Worm (Caenorhabditis elegans) whole organism, young adult: Measurements from ENCODE around the gene eat-2.

Experiments
- B0019.2 ChIP-seq: fragments of 200-800 bp; sonication (Bioruptor generic); conservative IDR thresholded peaks from 2 replicates; pipeline ENCODE4 v1.3.6; 2022; ENCODE audit warnings: missing genetic modification reagents, missing genetic modification characterization, missing compliant biosample characterization
- B0035.1 ChIP-seq: sonication (generic microtip); optimal IDR thresholded peaks from 2 replicates; lab custom pipeline; 2016; ENCODE audit warnings: missing genetic modification characterization, mild to moderate bottlenecking, missing compliant biosample characterization, missing genotype, missing genetic modification reagents
- C06A6.2 ChIP-seq: fragments of 200-800 bp; sonication (Bioruptor generic); conservative IDR thresholded peaks from 2 replicates; pipeline ENCODE4 v1.3.6; 2022; ENCODE audit warnings: missing genetic modification characterization, missing compliant biosample characterization
- F10E7.11 ChIP-seq: sonication (generic microtip); optimal IDR thresholded peaks from 2 replicates; lab custom pipeline; 2017; ENCODE audit warnings: mild to moderate bottlenecking, missing genetic modification characterization, moderate library complexity, missing compliant biosample characterization
- F33H1.4 ChIP-seq: fragments of 200-800 bp; sonication (Bioruptor generic); IDR thresholded peaks from 2 replicates; pipeline ENCODE4 v1.3.6; 2022; ENCODE audit warnings: missing genetic modification reagents, missing genetic modification characterization, missing compliant biosample characterization
- F57C9.4 ChIP-seq: sonication (generic microtip); optimal IDR thresholded peaks from 2 replicates; lab custom pipeline; 2017; ENCODE audit warnings: mild to moderate bottlenecking, missing genetic modification characterization, missing compliant biosample characterization
- T07F8.4 ChIP-seq: sonication (generic microtip); optimal IDR thresholded peaks from 2 replicates; lab custom pipeline; 2016; ENCODE audit warnings: mild to moderate bottlenecking, missing genetic modification characterization, moderate library complexity, missing compliant biosample characterization
- T26A5.8 ChIP-seq: sonication (generic microtip); optimal IDR thresholded peaks from 2 replicates; lab custom pipeline; 2016; ENCODE audit warnings: missing genetic modification characterization, missing compliant biosample characterization
- Y53F4B.3 ChIP-seq: fragments of 200-800 bp; sonication (Bioruptor generic); IDR thresholded peaks from 2 replicates; pipeline ENCODE4 v1.3.6; 2022; ENCODE audit warnings: missing genetic modification reagents, missing genetic modification characterization, missing compliant biosample characterization
- Y53G8AR.9 ChIP-seq: fragments of 200-800 bp; sonication (Bioruptor generic); conservative IDR thresholded peaks from 2 replicates; pipeline ENCODE4 v1.3.6; 2022; ENCODE audit warnings: missing genetic modification reagents, missing genetic modification characterization, missing compliant biosample characterization
- Y79H2A.3 ChIP-seq: fragments of 200-800 bp; sonication (Bioruptor generic); conservative IDR thresholded peaks from 2 replicates; pipeline ENCODE4 v1.3.6; 2022; ENCODE audit warnings: missing genetic modification reagents, missing genetic modification characterization, missing compliant biosample characterization
- akir-1 ChIP-seq: fragments of 200-800 bp; sonication (Bioruptor generic); optimal IDR thresholded peaks from 2 replicates; lab custom pipeline; 2018; ENCODE audit warnings: mild to moderate bottlenecking, missing genetic modification characterization, moderate library complexity, missing compliant biosample characterization
- ama-1 ChIP-seq, 3 experiments: fragments of 150-350 bp in 1 of 3; sonication (generic microtip) in 2 of 3; optimal IDR thresholded peaks; 2 replicates each; lab custom pipeline; 2014 to 2018; ENCODE audit warnings: missing biosample characterization in 2 of 3, missing genetic modification characterization in 2 of 3, missing genetic modification reagents in 2 of 3
- aptf-2 ChIP-seq: fragments of 200-800 bp; sonication (Bioruptor generic); conservative IDR thresholded peaks from 2 replicates; pipeline ENCODE4 v1.3.6; 2022; ENCODE audit warnings: missing genetic modification reagents, missing genetic modification characterization, missing compliant biosample characterization
- aptf-3 ChIP-seq: fragments of 200-800 bp; sonication (Bioruptor generic); IDR thresholded peaks from 2 replicates; pipeline ENCODE4 v1.3.6; 2022; ENCODE audit warnings: missing genetic modification characterization, missing compliant biosample characterization
- athp-1 ChIP-seq: sonication (generic microtip); optimal IDR thresholded peaks from 2 replicates; lab custom pipeline; 2017; ENCODE audit warnings: mild to moderate bottlenecking, missing genetic modification characterization, missing compliant biosample characterization
- ceh-100 ChIP-seq: fragments of 200-800 bp; sonication (Bioruptor generic); IDR thresholded peaks from 2 replicates; pipeline ENCODE4 v1.3.6; 2022; ENCODE audit warnings: missing genetic modification reagents, missing genetic modification characterization, missing compliant biosample characterization
- ceh-58 ChIP-seq: fragments of 200-800 bp; sonication (Bioruptor generic); IDR thresholded peaks from 2 replicates; pipeline ENCODE4 v1.3.6; 2022; ENCODE audit warnings: missing genetic modification characterization, missing compliant biosample characterization
- dpl-1 ChIP-seq: fragments of 150-350 bp; optimal IDR thresholded peaks from 2 replicates; lab custom pipeline; 2014; ENCODE audit warnings: missing biosample characterization, missing genetic modification reagents, missing genetic modification characterization
- egl-18 ChIP-seq: fragments of 200-800 bp; sonication (Bioruptor generic); IDR thresholded peaks from 2 replicates; pipeline ENCODE4 v1.3.6; 2022; ENCODE audit warnings: missing genetic modification reagents, missing genetic modification characterization, missing compliant biosample characterization
- gei-17 ChIP-seq: fragments of 200-800 bp; sonication (Bioruptor generic); optimal IDR thresholded peaks from 2 replicates; lab custom pipeline; 2018; ENCODE audit warnings: mild to moderate bottlenecking, missing genetic modification characterization, missing compliant biosample characterization
- hsf-1 ChIP-seq: fragments of 200-800 bp; sonication (Bioruptor generic); IDR thresholded peaks from 2 replicates; pipeline ENCODE4 v1.3.6; 2022; ENCODE audit warnings: missing genetic modification reagents, missing genetic modification characterization, missing compliant biosample characterization
- lag-1 ChIP-seq: fragments of 200-800 bp; sonication (Bioruptor generic); IDR thresholded peaks from 2 replicates; pipeline ENCODE4 v1.3.6; 2022; ENCODE audit warnings: missing genetic modification reagents, missing genetic modification characterization, missing compliant biosample characterization
- let-526 ChIP-seq: fragments of 200-800 bp; sonication (Bioruptor generic); IDR thresholded peaks from 2 replicates; pipeline ENCODE4 v1.3.6; 2022; ENCODE audit warnings: missing genetic modification reagents, missing genetic modification characterization, missing compliant biosample characterization
- lin-40 ChIP-seq: sonication (generic microtip); optimal IDR thresholded peaks from 2 replicates; lab custom pipeline; 2016; ENCODE audit warnings: missing genetic modification characterization, mild to moderate bottlenecking, missing compliant biosample characterization, missing genotype, missing genetic modification reagents
- lin-54 ChIP-seq: fragments of 200-800 bp; sonication (Bioruptor generic); optimal IDR thresholded peaks from 2 replicates; lab custom pipeline; 2018; ENCODE audit warnings: mild to moderate bottlenecking, missing genetic modification characterization, missing compliant biosample characterization
- lir-1 ChIP-seq: fragments of 200-800 bp; sonication (Bioruptor generic); conservative IDR thresholded peaks from 2 replicates; pipeline ENCODE4 v1.3.6; 2022; ENCODE audit warnings: missing genetic modification reagents, missing genetic modification characterization, missing compliant biosample characterization
- madf-10 ChIP-seq: sonication (generic microtip); optimal IDR thresholded peaks from 2 replicates; lab custom pipeline; 2016; ENCODE audit warnings: mild to moderate bottlenecking, missing genetic modification characterization, missing compliant biosample characterization
- madf-8 ChIP-seq: fragments of 200-800 bp; sonication (Bioruptor generic); conservative IDR thresholded peaks from 2 replicates; pipeline ENCODE4 v1.3.6; 2022; ENCODE audit warnings: missing genetic modification reagents, missing genetic modification characterization, missing compliant biosample characterization
- mel-28 ChIP-seq: sonication (generic microtip); optimal IDR thresholded peaks from 2 replicates; lab custom pipeline; 2016; ENCODE audit warnings: borderline replicate concordance, mild to moderate bottlenecking, missing genetic modification characterization, missing compliant biosample characterization
- mxl-1 ChIP-seq: sonication (generic microtip); optimal IDR thresholded peaks from 2 replicates; lab custom pipeline; 2016; ENCODE audit warnings: missing genetic modification characterization, missing compliant biosample characterization
- nhr-120 ChIP-seq: fragments of 200-800 bp; sonication (Bioruptor generic); IDR thresholded peaks from 2 replicates; pipeline ENCODE4 v1.3.6; 2022; ENCODE audit warnings: missing genetic modification characterization, missing compliant biosample characterization
- nhr-179 ChIP-seq: sonication (generic microtip); optimal IDR thresholded peaks from 2 replicates; lab custom pipeline; 2016; ENCODE audit warnings: mild to moderate bottlenecking, missing genetic modification characterization, missing compliant biosample characterization
- nhr-27 ChIP-seq: fragments of 200-800 bp; sonication (Bioruptor generic); optimal IDR thresholded peaks from 2 replicates; lab custom pipeline; 2018; ENCODE audit warnings: mild to moderate bottlenecking, missing genetic modification characterization, moderate library complexity, missing compliant biosample characterization
- nhr-80 ChIP-seq: sonication (generic microtip); optimal IDR thresholded peaks from 2 replicates; lab custom pipeline; 2016; ENCODE audit warnings: missing genetic modification characterization, missing compliant biosample characterization
- nhr-90 ChIP-seq: sonication (generic microtip); optimal IDR thresholded peaks from 2 replicates; lab custom pipeline; 2016; ENCODE audit warnings: missing genotype, mild to moderate bottlenecking, missing genetic modification characterization, missing compliant biosample characterization
- rec-8 ChIP-seq, 2 experiments: sonication (generic microtip); optimal IDR thresholded peaks; 2 replicates each; lab custom pipeline; 2016; ENCODE audit warnings: mild to moderate bottlenecking in 2 of 2, missing genetic modification characterization in 2 of 2, missing genetic modification reagents in 2 of 2, missing genotype in 2 of 2, missing biosample characterization in 1 of 2, missing compliant biosample characterization in 1 of 2, moderate library complexity in 1 of 2
- sea-2 ChIP-seq: fragments of 200-800 bp; sonication (Bioruptor generic); IDR thresholded peaks from 2 replicates; pipeline ENCODE4 v1.3.6; 2022; ENCODE audit warnings: missing genetic modification characterization, missing compliant biosample characterization
- snpc-1.1 ChIP-seq: sonication (generic microtip); optimal IDR thresholded peaks from 2 replicates; lab custom pipeline; 2017; ENCODE audit warnings: missing genetic modification characterization, mild to moderate bottlenecking, missing compliant biosample characterization, antibody characterized with exemption, moderate library complexity, missing genotype, missing genetic modification reagents; ENCODE audit not compliant: insufficient read depth
- snpc-1.3 ChIP-seq: sonication (generic microtip); optimal IDR thresholded peaks from 2 replicates; lab custom pipeline; 2017; ENCODE audit warnings: missing genetic modification characterization, mild to moderate bottlenecking, missing compliant biosample characterization, antibody characterized with exemption, moderate library complexity, missing genotype, missing genetic modification reagents; ENCODE audit not compliant: insufficient read depth
- snpc-4 ChIP-seq, 5 experiments: fragments of 150-350 bp in 1 of 5; sonication (generic microtip) in 4 of 5; optimal IDR thresholded peaks; 2 replicates each; lab custom pipeline; 2014 to 2018; ENCODE audit warnings: missing genetic modification characterization in 5 of 5, missing biosample characterization in 3 of 5, antibody characterized with exemption in 2 of 5, mild to moderate bottlenecking in 2 of 5, missing compliant biosample characterization in 2 of 5, missing genotype in 2 of 5, moderate library complexity in 2 of 5, missing genetic modification reagents in 1 of 5
- tbx-9 ChIP-seq: sonication (generic microtip); optimal IDR thresholded peaks from 2 replicates; lab custom pipeline; 2016; ENCODE audit warnings: borderline replicate concordance, missing genetic modification characterization, inconsistent platforms, missing compliant biosample characterization
- tlf-1 ChIP-seq: fragments of 200-800 bp; sonication (Bioruptor generic); optimal IDR thresholded peaks from 2 replicates; lab custom pipeline; 2018; ENCODE audit warnings: mild to moderate bottlenecking, missing genetic modification characterization, missing compliant biosample characterization

Gene eat-2

DNA sequence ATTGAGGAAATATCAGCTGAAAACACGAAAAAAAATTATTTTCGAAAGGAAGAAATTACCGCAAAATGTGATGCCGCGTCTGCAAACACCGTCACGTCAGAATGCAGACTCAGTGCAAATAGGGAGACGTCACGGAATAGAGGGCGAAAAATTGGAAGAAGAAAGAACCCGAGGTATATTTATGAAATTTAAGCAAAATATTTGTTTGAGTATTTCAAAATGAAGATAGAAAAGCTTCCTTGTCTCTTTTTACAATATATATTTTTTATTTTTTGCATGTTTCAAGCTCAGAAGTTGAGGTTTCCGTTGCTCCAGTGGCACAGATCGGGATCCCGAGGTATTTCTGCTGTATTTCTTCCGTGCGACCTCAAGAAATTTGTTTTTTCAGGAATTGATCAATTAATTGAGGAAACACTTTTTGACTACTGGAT is 27.6 kb downstream of the eat-2 start, which contains the start of gene W03H9.2 (continued):
- peak in 1 of 2 experiments; percentile 39 for TF ChIP-seq rec-8 (tag; optimal IDR thresholded peaks at IDR 0.05; lab: Kevin White, UChicago)
- TF ChIP-seq ama-1 (optimal IDR thresholded peaks at IDR 0.05; lab: Kevin White, UChicago): no peak
- no peak for TF ChIP-seq ama-1 (GFP tag; optimal IDR thresholded peaks at IDR 0.05; lab: Kevin White, UChicago)
- TF ChIP-seq aptf-2 (GFP tag; lab: Robert Waterston, UW): no peak; the same call in 1 of the 2 replicates
- TF ChIP-seq let-526: 0 out of 2 replicates have a peak, but pooled peaks have one; percentile 10
- peak; percentile 19 for TF ChIP-seq lin-54 (GFP tag; lab: Kevin White, UChicago)
- TF ChIP-seq nhr-120: no peak
- no peak for TF ChIP-seq athp-1
- TF ChIP-seq snpc-1.3 (tag; lab: Kevin White, UChicago): no peak
- TF ChIP-seq T07F8.4 (tag; lab: Kevin White, UChicago): no peak
- TF ChIP-seq nhr-179 (tag; lab: Kevin White, UChicago): no peak
- no peak for TF ChIP-seq F10E7.11 (tag; lab: Kevin White, UChicago)
- TF ChIP-seq ceh-100 (GFP tag; lab: Robert Waterston, UW): peak; percentile 96
- TF ChIP-seq F33H1.4 (GFP tag; lab: Robert Waterston, UW): no peak
- peak; percentile 34 for TF ChIP-seq akir-1
- no peak for TF ChIP-seq nhr-90 (tag; lab: Kevin White, UChicago)
- TF ChIP-seq nhr-80 (tag; lab: Kevin White, UChicago): peak; percentile 3
- no peak for TF ChIP-seq sea-2
- no peak for TF ChIP-seq T26A5.8 (tag; lab: Kevin White, UChicago)
- no peak for TF ChIP-seq B0035.1 (tag; lab: Kevin White, UChicago)
- no peak for TF ChIP-seq snpc-1.1 (tag; lab: Kevin White, UChicago)
- TF ChIP-seq Y53G8AR.9 (GFP tag; lab: Robert Waterston, UW): no peak
- TF ChIP-seq lin-40: peak; percentile 50
- TF ChIP-seq aptf-3: no peak
- TF ChIP-seq B0019.2: no peak
- TF ChIP-seq Y79H2A.3: no peak
- no peak for TF ChIP-seq F57C9.4
- TF ChIP-seq madf-8: no peak
- TF ChIP-seq mel-28: no peak
- TF ChIP-seq hsf-1: no peak
- TF ChIP-seq tbx-9 (tag; lab: Kevin White, UChicago): no peak
- TF ChIP-seq Y53F4B.3 (GFP tag; lab: Robert Waterston, UW): no peak
- TF ChIP-seq C06A6.2 (GFP tag; lab: Robert Waterston, UW): no peak
- peak; percentile 30; the same call in 1 of the 2 replicates for TF ChIP-seq lir-1 (GFP tag; lab: Robert Waterston, UW)
- TF ChIP-seq lag-1: no peak
- no peak for TF ChIP-seq gei-17 (GFP tag; lab: Kevin White, UChicago)
- TF ChIP-seq nhr-27 (tag; lab: Kevin White, UChicago): no peak
- no peak for TF ChIP-seq ceh-58
- no peak for TF ChIP-seq tlf-1
- peak; percentile 7 for TF ChIP-seq dpl-1
- no peak for TF ChIP-seq mxl-1 (tag; lab: Kevin White, UChicago)
- no peak for TF ChIP-seq egl-18 (GFP tag; lab: Robert Waterston, UW)
- no peak for TF ChIP-seq snpc-4 (GFP tag; optimal IDR thresholded peaks at IDR 0.05; lab: Kevin White, UChicago)
- peak in 2 of 4 experiments; percentile 26 to 41 for TF ChIP-seq snpc-4 (tag; optimal IDR thresholded peaks at IDR 0.05; lab: Kevin White, UChicago)
- TF ChIP-seq madf-10 (tag; lab: Kevin White, UChicago): peak; percentile 67
